Worm (Caenorhabditis elegans) whole organism, young adult: ENCODE results near the gene C49G7.7.

Source experiments
- F49E8.2 ChIP-seq: sonication (generic microtip); optimal IDR thresholded peaks from 3 replicates; lab custom pipeline; 2017; ENCODE audit warnings: missing genetic modification characterization, mild to moderate bottlenecking, missing compliant biosample characterization, antibody characterized with exemption, moderate library complexity; ENCODE audit not compliant: insufficient read depth
- attf-5 ChIP-seq: fragments of 200-800 bp; sonication (Bioruptor generic); optimal IDR thresholded peaks from 2 replicates; lab custom pipeline; 2018; ENCODE audit warnings: mild to moderate bottlenecking, missing genetic modification characterization, missing compliant biosample characterization
- gei-17 ChIP-seq: fragments of 200-800 bp; sonication (Bioruptor generic); optimal IDR thresholded peaks from 2 replicates; lab custom pipeline; 2018; ENCODE audit warnings: mild to moderate bottlenecking, missing genetic modification characterization, missing compliant biosample characterization
- let-526 ChIP-seq: fragments of 200-800 bp; sonication (Bioruptor generic); IDR thresholded peaks from 2 replicates; pipeline ENCODE4 v1.3.6; 2022; ENCODE audit warnings: missing genetic modification reagents, missing genetic modification characterization, missing compliant biosample characterization
- snpc-4 ChIP-seq, 5 experiments: fragments of 150-350 bp in 1 of 5; sonication (generic microtip) in 4 of 5; optimal IDR thresholded peaks; 2 replicates each; lab custom pipeline; 2014 to 2018; ENCODE audit warnings: missing genetic modification characterization in 5 of 5, missing biosample characterization in 3 of 5, antibody characterized with exemption in 2 of 5, mild to moderate bottlenecking in 2 of 5, missing compliant biosample characterization in 2 of 5, missing genotype in 2 of 5, moderate library complexity in 2 of 5, missing genetic modification reagents in 1 of 5
- ztf-28 ChIP-seq: fragments of 200-800 bp; sonication (Bioruptor generic); IDR thresholded peaks from 2 replicates; pipeline ENCODE4 v1.3.6; 2022; ENCODE audit warnings: missing genetic modification reagents, missing genetic modification characterization, missing compliant biosample characterization

- TF ChIP-seq F49E8.2 (tag; lab: Kevin White, UChicago) (no peak), let-526 (GFP tag; lab: Robert Waterston, UW) (no peak), snpc-4 (GFP tag; optimal IDR thresholded peaks at IDR 0.05; lab: Kevin White, UChicago) (no peak), snpc-4 (tag; optimal IDR thresholded peaks at IDR 0.05; lab: Kevin White, UChicago) (no peak), ztf-28 (GFP tag; lab: Robert Waterston, UW) (no peak), attf-5 (GFP tag; lab: Kevin White, UChicago) (no peak), gei-17 (GFP tag; lab: Kevin White, UChicago) (no peak)
Observed at ce11 chrV:4018591-4018990, 15.7 kb upstream of the C49G7.7 start.
